Worm (Caenorhabditis elegans) whole organism, L3 larva: ENCODE data around the gene C38D9.2.

Experiments used
- aly-2 ChIP-seq: fragments of 150-350 bp; optimal IDR thresholded peaks from 2 replicates; lab custom pipeline; 2014; ENCODE audit warnings: missing biosample characterization, missing genetic modification characterization
- ama-1 ChIP-seq: fragments of 150-350 bp; optimal IDR thresholded peaks from 2 replicates; lab custom pipeline; 2018
- fkh-10 ChIP-seq: sonication (generic microtip); optimal IDR thresholded peaks from 2 replicates; lab custom pipeline; 2017; ENCODE audit warnings: missing biosample characterization, missing genetic modification reagents, missing genetic modification characterization
- skn-1 ChIP-seq: fragments of 150-350 bp; optimal IDR thresholded peaks from 2 replicates; lab custom pipeline; 2014; ENCODE audit warnings: missing biosample characterization, missing genetic modification characterization
- ztf-11 ChIP-seq: fragments of 150-350 bp; optimal IDR thresholded peaks from 2 replicates; lab custom pipeline; 2014; ENCODE audit warnings: missing biosample characterization, missing genetic modification characterization

- TF ChIP-seq skn-1 (tag; lab: Kevin White, UChicago), result no peak
- no peak for TF ChIP-seq fkh-10 (GFP tag; lab: Kevin White, UChicago)
- TF ChIP-seq aly-2 (tag; lab: Kevin White, UChicago), result no peak
- TF ChIP-seq ama-1, result no peak
- TF ChIP-seq ztf-11, result no peak
These were observed 46.2 kb upstream of the C38D9.2 start, which contains the start of gene fbxa-136 for ce11 chrV:17520735-17521134.
